Worm (Caenorhabditis elegans): ENCODE results near the gene ttr-54.

Gene ttr-54

DNA sequence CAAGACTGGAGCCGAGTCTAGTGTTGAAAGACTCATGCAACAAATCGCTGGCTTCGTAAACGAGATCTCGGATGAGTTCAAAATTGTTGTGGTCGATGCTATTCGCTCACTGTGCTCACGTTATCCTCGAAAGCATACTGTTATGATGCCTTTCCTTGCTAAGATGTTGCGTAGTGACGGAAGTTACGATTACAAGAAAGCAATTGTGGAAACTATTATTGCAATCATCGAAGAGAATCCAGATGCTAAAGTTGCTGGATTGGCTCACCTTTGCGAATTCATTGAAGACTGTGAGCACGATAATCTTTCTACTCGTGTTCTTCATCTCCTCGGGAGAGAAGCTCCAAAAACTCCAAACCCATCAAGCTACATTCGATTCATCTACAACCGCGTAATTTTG, 2.1 kb upstream of the ttr-54 start:
- TF ChIP-seq nhr-12 (tag; optimal IDR thresholded peaks at IDR 0.05), result no peak
- TF ChIP-seq ama-1 (optimal IDR thresholded peaks at IDR 0.05), result no peak
- no peak for TF ChIP-seq R02D3.7 (tag; optimal IDR thresholded peaks at IDR 0.05)
- TF ChIP-seq nfya-1 (tag; optimal IDR thresholded peaks at IDR 0.05; ENCODE audit: insufficient read depth), result no peak
- no peak for TF ChIP-seq ztf-11 (tag; optimal IDR thresholded peaks at IDR 0.05)
- TF ChIP-seq tbx-2 (tag; optimal IDR thresholded peaks at IDR 0.05), result no peak
- no peak for TF ChIP-seq ztf-4 (tag; optimal IDR thresholded peaks at IDR 0.05)
- TF ChIP-seq egl-27 (tag; optimal IDR thresholded peaks at IDR 0.05), result no peak
- TF ChIP-seq fkh-10 (GFP tag; optimal IDR thresholded peaks at IDR 0.05), result no peak
- no peak for TF ChIP-seq pqm-1 (tag; optimal IDR thresholded peaks at IDR 0.05)
- no peak for TF ChIP-seq unc-39 (tag; optimal IDR thresholded peaks at IDR 0.05)
- TF ChIP-seq jun-1 (tag; optimal IDR thresholded peaks at IDR 0.05), result no peak
- TF ChIP-seq nhr-77 (tag; optimal IDR thresholded peaks at IDR 0.05), result no peak
- TF ChIP-seq zag-1 (tag; optimal IDR thresholded peaks at IDR 0.05), result no peak
- TF ChIP-seq lin-39 (tag; optimal IDR thresholded peaks at IDR 0.05), result no peak
- no peak for TF ChIP-seq egl-5 (tag; optimal IDR thresholded peaks at IDR 0.05)
- no peak for TF ChIP-seq nhr-237 (tag; optimal IDR thresholded peaks at IDR 0.05)
- no peak for TF ChIP-seq daf-12 (tag; optimal IDR thresholded peaks at IDR 0.05)

DNA sequence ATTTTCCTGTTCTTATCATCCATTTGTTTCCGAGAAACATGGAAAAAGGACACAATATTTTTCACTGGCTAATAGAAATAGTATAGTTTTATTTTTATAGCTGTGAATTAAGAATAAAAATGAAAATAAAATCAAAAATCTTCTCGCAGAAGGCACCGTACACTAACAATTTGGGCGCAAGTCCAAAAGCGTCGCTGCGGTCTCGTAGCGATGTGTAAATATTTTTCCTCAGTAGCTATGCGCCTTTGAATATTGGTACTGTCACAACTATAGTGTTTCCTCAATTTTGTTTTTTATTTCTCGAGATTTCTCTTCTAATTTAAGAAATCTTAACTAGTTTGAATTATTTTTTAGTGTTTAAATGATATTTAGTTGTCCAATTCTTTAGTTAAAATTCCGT, 1.5 kb downstream of the ttr-54 start:
- TF ChIP-seq elt-1 (tag; optimal IDR thresholded peaks at IDR 0.05) (no peak), ceh-82 (tag; optimal IDR thresholded peaks at IDR 0.05) (no peak), nhr-11 (tag; optimal IDR thresholded peaks at IDR 0.05) (no peak), mml-1 (tag; optimal IDR thresholded peaks at IDR 0.05) (no peak), daf-12 (tag; optimal IDR thresholded peaks at IDR 0.05) (no peak), fkh-10 (GFP tag; optimal IDR thresholded peaks at IDR 0.05) (no peak), elt-2 (tag; optimal IDR thresholded peaks at IDR 0.05) (no peak), nhr-67 (tag; optimal IDR thresholded peaks at IDR 0.05) (no peak), unc-62 (GFP tag; optimal IDR thresholded peaks at IDR 0.05) (no peak), nhr-237 (tag; optimal IDR thresholded peaks at IDR 0.05) (no peak), nfya-1 (tag; optimal IDR thresholded peaks at IDR 0.05; ENCODE audit: insufficient read depth) (no peak), nhr-25 (tag; optimal IDR thresholded peaks at IDR 0.05) (no peak), nhr-23 (tag; optimal IDR thresholded peaks at IDR 0.05) (no peak), ztf-11 (tag; optimal IDR thresholded peaks at IDR 0.05) (no peak), nhr-28 (tag; optimal IDR thresholded peaks at IDR 0.05) (no peak), sea-2 (GFP tag; optimal IDR thresholded peaks at IDR 0.05) (no peak), fkh-2 (tag; optimal IDR thresholded peaks at IDR 0.05) (no peak), lin-39 (tag; optimal IDR thresholded peaks at IDR 0.05) (no peak)

DNA sequence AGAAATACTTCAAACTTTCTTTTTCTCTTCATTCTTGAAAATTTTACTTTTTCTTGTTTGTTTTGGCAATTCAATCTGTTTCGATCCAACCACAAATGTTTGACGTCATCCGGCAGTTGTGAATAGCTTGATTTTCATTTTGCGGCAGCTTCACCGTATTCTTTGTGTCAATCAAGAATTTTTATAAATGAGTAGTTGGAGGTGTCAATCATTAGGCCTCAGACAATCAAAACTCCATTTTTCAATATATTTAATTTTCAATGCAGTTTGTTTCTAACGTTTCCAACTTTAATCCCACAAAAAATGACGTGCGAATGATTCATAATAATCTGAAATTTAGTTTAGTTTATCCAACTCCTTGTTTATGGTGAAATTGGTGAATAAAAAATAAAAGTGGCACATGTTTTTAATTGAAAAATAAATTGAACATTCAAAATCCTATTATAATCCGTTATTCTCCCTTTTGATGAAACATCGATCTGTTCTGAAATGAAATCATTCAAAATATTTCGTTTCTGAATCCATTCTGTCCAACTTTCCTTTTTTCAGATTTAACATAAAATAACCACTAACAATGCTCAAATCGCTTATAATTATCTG, 2.0 kb downstream of the ttr-54 start, which contains the start of gene ttr-53:
TSS of gene ttr-53 (plus strand) at position 550 of the 600 bp plus-strand sequence.
- no peak for TF ChIP-seq fkh-10 (GFP tag; optimal IDR thresholded peaks at IDR 0.05)
- TF ChIP-seq ztf-11 (tag; optimal IDR thresholded peaks at IDR 0.05), result no peak
- no peak for TF ChIP-seq egl-27 (tag; optimal IDR thresholded peaks at IDR 0.05)
- TF ChIP-seq lin-39 (tag; optimal IDR thresholded peaks at IDR 0.05), result no peak
- no peak for TF ChIP-seq lin-15B (tag; optimal IDR thresholded peaks at IDR 0.05)
- TF ChIP-seq nhr-12 (tag; optimal IDR thresholded peaks at IDR 0.05), result no peak
- no peak for TF ChIP-seq nhr-76 (tag; optimal IDR thresholded peaks at IDR 0.05)
- TF ChIP-seq mdl-1 (tag; optimal IDR thresholded peaks at IDR 0.05), result no peak
- TF ChIP-seq snpc-4 (tag; optimal IDR thresholded peaks at IDR 0.05), result no peak
- no peak for TF ChIP-seq nfya-1 (tag; optimal IDR thresholded peaks at IDR 0.05; ENCODE audit: insufficient read depth)
- TF ChIP-seq pha-4 (tag; optimal IDR thresholded peaks at IDR 0.05), result no peak
- TF ChIP-seq daf-12 (tag; optimal IDR thresholded peaks at IDR 0.05), result no peak
- TF ChIP-seq ceh-82 (tag; optimal IDR thresholded peaks at IDR 0.05), result no peak
- no peak for TF ChIP-seq nhr-11 (tag; optimal IDR thresholded peaks at IDR 0.05)
- no peak for TF ChIP-seq zag-1 (tag; optimal IDR thresholded peaks at IDR 0.05)
- TF ChIP-seq nhr-77 (tag; optimal IDR thresholded peaks at IDR 0.05), result no peak

ce11 chrIV:10161706-10162105, 6.1 kb downstream of the ttr-54 start, which contains the start of gene pps-1:
Gene pps-1 (plus strand): TSS chrIV:10162006.
- no peak for TF ChIP-seq pha-4 (tag; optimal IDR thresholded peaks at IDR 0.05)
- no peak for TF ChIP-seq nhr-237 (tag; optimal IDR thresholded peaks at IDR 0.05)
- no peak for TF ChIP-seq egl-5 (tag; optimal IDR thresholded peaks at IDR 0.05)
- no peak for TF ChIP-seq ztf-4 (tag; optimal IDR thresholded peaks at IDR 0.05)
- TF ChIP-seq nhr-12 (tag; optimal IDR thresholded peaks at IDR 0.05), result no peak
- TF ChIP-seq zag-1 (tag; optimal IDR thresholded peaks at IDR 0.05), result no peak
